Worm (Caenorhabditis elegans) whole organism, young adult: ENCODE results near the gene D1025.10.

ENCODE experiments used
- Y67H2A.10 ChIP-seq: fragments of 200-800 bp; sonication (Bioruptor generic); conservative IDR thresholded peaks from 2 replicates; pipeline ENCODE4 v1.3.6; 2022; ENCODE audit warnings: missing genetic modification reagents, missing genetic modification characterization, missing compliant biosample characterization
- lin-35 ChIP-seq, 3 experiments: fragments of 150-350 bp in 2 of 3; sonication (generic microtip) in 1 of 3; optimal IDR thresholded peaks; 2 replicates each; lab custom pipeline; 2014 to 2018; ENCODE audit warnings: missing biosample characterization in 3 of 3, missing genetic modification characterization in 3 of 3, missing genetic modification reagents in 3 of 3
- nfya-1 ChIP-seq: sonication (generic microtip); optimal IDR thresholded peaks from 2 replicates; lab custom pipeline; 2017; ENCODE audit warnings: antibody characterized with exemption, missing compliant biosample characterization, missing genetic modification characterization, borderline replicate concordance; ENCODE audit not compliant: insufficient read depth
- nhr-90 ChIP-seq: sonication (generic microtip); optimal IDR thresholded peaks from 2 replicates; lab custom pipeline; 2016; ENCODE audit warnings: missing genotype, mild to moderate bottlenecking, missing genetic modification characterization, missing compliant biosample characterization
- snpc-4 ChIP-seq, 5 experiments: fragments of 150-350 bp in 1 of 5; sonication (generic microtip) in 4 of 5; optimal IDR thresholded peaks; 2 replicates each; lab custom pipeline; 2014 to 2018; ENCODE audit warnings: missing genetic modification characterization in 5 of 5, missing biosample characterization in 3 of 5, antibody characterized with exemption in 2 of 5, mild to moderate bottlenecking in 2 of 5, missing compliant biosample characterization in 2 of 5, missing genotype in 2 of 5, moderate library complexity in 2 of 5, missing genetic modification reagents in 1 of 5

- no peak for TF ChIP-seq nfya-1 (tag; lab: Kevin White, UChicago)
- TF ChIP-seq lin-35 (GFP tag; optimal IDR thresholded peaks at IDR 0.05; lab: Kevin White, UChicago), result no peak
- TF ChIP-seq Y67H2A.10 (GFP tag; lab: Robert Waterston, UW), result no peak
- TF ChIP-seq nhr-90, result no peak
- TF ChIP-seq snpc-4 (GFP tag; optimal IDR thresholded peaks at IDR 0.05; lab: Kevin White, UChicago), result no peak
- no peak for TF ChIP-seq snpc-4 (tag; optimal IDR thresholded peaks at IDR 0.05; lab: Kevin White, UChicago)
Observed at ce11 chrX:14520463-14520862, 3.8 kb downstream of the D1025.10 start, which contains the start of gene D1025.1.
